Worm (Caenorhabditis elegans) whole organism, dauer: ENCODE data around the gene ttx-1.

ENCODE experiments used
- unc-62 ChIP-seq: sonication (generic microtip); optimal IDR thresholded peaks from 2 replicates; lab custom pipeline; 2017; ENCODE audit warnings: missing biosample characterization, missing genetic modification reagents, missing genetic modification characterization

ttx-1 gene

DNA sequence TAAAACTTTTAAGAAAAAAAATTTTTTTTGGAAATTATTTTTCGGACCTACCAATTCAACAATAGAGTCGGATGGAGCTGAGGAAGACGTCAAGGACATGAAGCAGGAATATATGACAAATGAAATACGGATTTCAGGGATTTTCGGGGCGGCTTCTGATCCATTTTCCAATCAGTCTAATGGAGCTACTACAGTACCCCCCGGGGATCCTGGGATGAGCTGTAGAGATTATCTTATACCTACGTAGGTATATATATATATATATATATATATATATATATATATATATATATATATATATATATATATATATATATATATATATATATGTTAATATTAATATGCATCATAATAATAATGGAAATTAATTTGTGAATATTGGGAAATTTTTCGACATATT, at the start of gene ttx-1:
ttx-1 (minus strand) TSS at position 101 of the 400 bp plus-strand sequence.
- TF ChIP-seq unc-62 = no peak

DNA sequence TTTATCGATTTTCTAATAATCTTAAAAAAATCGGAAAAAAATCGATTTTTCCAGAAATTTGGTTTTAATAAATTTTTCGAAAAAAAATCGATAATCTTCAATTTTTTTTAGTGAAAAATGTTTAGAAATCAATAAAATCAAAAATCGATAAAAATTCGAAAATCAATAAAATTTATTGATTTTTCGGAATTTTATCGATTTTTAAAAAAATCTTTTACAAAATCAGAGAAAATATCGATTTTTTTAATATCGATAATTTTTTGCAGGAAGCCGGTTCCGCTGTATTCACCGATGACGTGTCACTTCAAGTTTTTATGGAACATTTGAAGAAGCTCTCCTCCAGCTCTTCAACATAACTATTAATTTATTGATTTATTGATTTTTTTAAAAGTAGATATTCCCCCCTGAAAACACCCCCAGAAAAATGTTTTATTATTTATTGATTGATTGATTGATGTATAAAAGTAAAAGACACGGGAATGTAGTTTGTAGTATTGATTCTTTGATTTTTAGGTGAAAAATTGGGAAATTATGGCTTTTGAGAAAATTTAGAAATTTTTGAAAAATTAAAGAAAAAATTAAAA, 41.3 kb upstream of the ttx-1 start:
- no peak for TF ChIP-seq unc-62

DNA sequence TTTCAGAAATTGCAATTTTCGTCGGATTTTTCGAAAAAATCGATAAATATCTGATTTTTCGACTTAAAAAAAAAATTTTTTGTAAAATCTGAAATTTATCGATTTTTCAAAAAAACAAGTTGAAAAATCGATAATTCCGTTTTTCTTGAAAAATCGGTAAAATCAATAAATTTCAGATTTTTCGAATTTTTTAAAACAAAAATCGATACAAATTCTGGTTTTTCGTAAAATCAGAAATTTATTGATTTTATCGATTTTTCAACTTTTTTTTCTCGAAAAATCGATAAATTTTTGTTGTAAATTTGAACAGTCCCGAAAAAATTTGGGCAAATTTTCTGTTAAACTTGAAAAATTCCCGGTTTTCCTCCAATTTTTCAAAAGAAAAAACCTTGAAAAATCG, 40.4 kb upstream of the ttx-1 start:
- no peak for TF ChIP-seq unc-62

DNA sequence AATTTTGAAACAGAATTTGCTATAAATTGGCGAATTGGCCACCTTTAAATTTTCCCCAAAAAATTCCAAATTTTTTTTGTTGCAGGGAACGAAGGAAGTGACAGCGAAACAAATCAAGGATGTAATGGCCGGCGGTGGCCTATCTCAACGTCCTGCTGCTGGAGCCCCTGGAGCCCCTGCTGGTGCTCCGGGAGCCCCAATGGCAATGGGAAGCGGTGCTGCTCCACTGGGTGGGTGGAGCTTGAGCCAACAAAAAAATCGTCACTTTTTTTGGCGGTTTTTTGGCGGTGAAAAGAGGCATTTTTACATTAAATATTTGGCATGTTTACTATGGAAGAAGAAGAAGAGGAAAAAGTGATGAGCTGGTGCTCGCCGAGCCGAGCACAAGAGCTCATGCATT, 33.2 kb upstream of the ttx-1 start:
- TF ChIP-seq unc-62 = no peak

DNA sequence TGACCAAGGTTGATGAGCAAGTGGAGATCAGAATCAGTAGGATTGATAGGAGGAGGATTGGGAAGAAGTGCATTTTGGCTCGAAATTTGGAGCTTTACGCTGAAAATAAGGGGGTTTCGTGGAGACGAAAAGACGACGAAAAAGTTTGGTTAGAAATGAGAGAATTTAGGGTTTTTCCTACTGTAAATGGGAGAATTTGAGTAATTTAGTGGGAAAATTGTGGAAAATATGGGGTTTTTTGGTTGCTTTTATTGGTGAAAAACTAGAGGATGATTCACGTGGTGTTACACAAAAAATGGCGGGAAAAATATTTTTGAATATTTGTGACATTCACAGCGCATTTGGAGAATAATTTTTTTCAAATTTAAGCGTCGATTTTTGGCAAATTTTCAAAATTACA, 30.9 kb upstream of the ttx-1 start, which contains the start of gene nlp-69:
nlp-69 (minus strand) TSS at position 101 of the 400 bp plus-strand sequence.
- no peak for TF ChIP-seq unc-62

DNA sequence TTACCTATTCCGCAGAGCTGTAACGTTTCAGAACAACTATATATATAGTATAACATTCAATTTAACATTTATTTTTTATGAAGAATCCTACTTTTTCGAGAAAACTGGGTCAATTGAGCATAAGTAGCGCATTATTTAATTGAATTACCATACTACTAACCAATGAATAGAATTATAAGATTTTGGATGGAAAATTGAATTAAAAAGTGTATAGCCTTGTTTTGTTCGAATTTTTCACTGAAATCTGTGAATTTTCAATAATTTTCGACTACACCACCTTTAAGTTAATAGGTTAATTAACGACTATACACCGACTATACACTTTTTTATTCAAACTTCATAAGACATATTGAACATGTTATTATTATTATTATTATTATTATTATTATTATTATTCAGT, 30.0 kb upstream of the ttx-1 start:
- TF ChIP-seq unc-62 = no peak

DNA sequence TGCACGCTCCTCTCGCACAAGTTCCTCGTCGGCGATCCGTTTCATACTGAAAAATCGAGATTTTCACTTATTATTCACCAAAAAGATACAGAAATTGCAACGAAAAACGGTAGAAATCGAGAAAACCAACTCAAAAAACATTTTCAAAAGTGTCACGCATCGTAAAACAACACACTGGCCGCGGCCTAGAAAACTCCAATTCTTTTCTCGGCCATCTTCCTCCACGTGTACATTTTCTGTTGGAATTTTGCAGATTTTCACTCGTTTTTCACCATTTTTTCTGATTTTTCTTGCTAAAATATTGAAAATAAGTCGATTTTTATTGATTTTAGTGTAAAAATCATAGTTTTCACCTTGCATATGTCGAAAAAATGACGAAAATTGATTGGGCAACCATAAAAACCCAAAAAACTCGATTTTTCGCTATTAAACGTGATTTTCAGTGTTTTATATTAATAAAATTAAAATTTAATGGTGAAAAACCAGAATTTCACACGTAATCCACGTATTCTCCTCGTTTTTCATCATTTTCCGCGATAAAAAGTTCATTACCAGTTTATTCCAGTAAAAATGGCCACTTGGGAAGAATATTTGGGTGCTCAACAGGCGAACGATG, 26.8 kb upstream of the ttx-1 start, which contains the start of the genes dcs-1 and sec-23:
dcs-1 (minus strand) TSS at position 46 of the 616 bp plus-strand sequence.
sec-23 (plus strand) TSS at position 566 of the 616 bp plus-strand sequence.
- TF ChIP-seq unc-62 = no peak

DNA sequence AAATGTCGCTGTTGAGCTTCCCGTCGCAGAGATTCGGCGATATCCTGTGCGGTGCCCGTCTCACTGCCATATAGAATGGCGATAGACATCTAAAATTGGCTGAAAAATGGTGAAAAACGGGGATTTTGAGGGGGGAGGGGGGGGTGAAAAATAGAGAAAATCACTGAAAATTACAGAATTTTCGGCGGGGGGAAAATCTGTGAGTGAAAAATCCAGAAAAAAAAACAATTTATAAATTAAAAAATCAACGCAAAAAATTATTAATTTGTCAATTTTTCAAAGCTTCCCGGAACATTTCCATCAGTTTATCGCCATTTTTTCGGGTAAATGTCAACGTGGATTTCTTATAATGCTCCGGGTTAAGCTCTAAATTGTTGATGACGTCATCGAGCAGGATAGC, 23.7 kb upstream of the ttx-1 start, which contains the start of gene fre-1:
fre-1 (minus strand) TSS at position 101 of the 400 bp plus-strand sequence.
- TF ChIP-seq unc-62 = no peak

DNA sequence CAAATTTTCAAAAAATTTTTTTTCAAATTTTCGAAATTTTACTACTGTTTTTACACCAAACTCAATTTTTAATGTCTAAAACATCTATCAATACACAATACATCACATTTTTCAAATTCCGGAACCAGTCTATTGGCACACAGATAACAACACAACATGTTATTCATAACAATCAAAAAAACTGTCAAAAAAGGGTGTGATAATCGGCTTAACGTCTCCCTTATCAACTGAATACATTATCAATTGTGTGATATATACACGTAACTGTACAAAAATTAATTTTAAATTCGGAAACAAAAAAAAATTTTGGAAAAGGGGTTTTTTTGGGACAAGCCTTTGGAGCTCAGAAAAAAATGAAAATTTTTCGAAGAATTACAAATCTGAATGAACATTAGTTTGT, 10.4 kb upstream of the ttx-1 start:
- no peak for TF ChIP-seq unc-62

DNA sequence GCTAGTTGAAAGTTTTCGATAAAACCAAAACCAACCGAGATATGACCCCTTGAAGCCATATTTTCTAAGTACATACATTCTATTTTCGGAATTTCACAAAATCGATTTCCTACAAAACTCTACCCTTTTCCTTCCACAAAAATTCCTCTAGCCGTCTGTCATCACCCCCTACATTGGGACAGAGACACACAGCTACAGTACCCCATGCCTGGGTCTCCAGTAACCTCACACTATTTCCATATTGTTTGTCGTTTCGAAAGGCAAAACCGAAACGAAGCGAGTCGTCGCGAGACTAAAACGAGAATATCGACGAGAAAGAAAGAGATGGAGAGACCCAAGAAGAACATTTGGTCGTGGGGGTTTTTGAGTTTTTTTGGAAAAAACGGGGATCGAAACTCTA, 4.4 kb upstream of the ttx-1 start:
- TF ChIP-seq unc-62 = no peak

DNA sequence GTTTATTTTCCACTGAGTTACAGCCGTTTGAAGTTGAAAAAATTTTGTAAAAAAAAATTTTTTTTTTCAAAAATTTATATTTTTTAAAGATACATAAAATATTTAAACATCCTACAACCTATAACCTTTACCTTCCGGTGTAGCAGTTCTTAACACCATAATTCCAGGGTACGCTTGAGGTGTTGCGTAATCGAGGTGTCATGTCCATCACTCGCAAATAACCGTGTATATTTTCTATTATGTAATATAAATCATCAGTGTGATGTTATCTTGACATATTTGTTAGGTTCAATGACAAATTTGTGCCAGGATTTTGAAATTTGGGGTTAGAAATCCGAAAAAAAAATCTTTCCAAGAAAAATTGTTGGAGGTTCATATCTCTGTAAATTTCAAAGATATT, 3.1 kb upstream of the ttx-1 start:
- no peak for TF ChIP-seq unc-62

DNA sequence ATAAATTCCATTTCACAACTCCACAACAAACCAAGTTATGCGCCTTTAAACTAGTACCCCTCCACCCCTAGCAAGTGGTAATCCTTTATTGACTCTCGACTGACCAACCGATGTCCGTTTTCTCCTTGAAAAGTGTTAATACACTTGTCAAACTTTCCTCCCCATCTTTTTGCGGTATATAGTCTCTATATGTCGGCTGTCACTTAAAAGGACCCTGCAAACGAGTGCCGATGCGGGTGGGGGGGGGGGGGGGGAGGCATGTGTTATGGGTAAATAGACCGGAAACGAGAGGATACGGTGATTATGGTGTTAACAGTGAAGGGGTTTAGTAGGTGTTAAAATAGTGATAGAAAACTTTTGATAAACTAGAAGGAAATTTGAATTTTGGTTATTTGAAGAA, 1.1 kb upstream of the ttx-1 start:
- TF ChIP-seq unc-62 = no peak

DNA sequence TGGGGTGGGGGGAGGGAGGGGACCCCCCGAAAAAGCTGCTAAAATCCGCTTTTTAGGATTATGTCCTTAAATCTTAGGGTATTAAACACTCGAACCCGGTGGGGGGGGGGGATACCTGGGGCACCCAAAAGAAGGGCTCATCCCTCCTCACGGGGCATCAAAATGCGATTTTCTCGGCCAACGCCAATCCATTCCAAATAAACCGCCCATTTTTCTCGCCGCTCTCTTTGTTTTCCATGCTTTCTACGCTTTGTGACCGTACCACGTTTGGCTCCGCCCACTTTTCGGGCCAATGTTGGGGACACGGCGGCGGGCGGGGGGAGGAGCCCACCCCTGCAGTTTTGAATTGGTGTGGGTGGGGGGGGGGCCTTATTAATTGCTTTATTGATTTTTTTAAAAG, 2.5 kb downstream of the ttx-1 start:
- TF ChIP-seq unc-62 = no peak

DNA sequence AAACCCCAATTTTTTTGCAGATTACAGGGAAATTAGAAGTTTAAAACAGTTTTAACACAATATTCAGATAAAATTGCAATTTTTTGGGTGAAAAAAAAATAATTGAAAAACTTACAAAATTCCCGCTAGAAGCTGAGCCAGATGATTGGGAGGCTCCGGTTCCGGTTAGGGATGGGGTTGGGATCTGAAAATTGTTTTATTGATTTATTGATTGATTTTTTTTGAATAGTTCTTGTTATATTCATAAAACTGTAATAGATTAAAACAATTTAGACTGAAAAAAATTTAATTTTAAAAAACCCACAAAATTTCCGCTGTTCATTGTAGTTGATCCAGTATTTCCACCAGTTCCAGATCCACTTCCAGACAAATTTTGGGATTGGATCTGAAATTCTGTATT, 4.6 kb downstream of the ttx-1 start:
- no peak for TF ChIP-seq unc-62

DNA sequence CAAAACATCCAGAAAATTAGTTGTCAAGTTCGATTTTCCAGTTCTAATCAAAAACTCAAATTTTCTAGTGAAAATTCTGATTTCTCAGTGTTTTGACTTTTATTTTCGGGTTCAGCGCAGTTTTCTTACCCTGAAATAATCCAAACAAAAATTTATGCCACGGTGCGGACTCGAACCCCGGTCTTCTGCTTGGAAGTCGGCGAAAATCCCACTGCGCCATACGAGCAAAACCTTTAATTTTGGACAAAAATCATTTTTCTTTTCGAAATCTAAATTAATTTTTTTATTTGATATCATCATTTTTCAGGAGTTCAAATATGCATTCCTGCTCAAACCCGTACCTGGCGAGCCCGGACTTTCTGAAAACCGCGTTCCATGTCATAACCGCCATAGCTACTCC, 14.9 kb downstream of the ttx-1 start, which contains the start of gene srh-233:
srh-233 (plus strand) TSS at position 301 of the 400 bp plus-strand sequence.
- no peak for TF ChIP-seq unc-62

DNA sequence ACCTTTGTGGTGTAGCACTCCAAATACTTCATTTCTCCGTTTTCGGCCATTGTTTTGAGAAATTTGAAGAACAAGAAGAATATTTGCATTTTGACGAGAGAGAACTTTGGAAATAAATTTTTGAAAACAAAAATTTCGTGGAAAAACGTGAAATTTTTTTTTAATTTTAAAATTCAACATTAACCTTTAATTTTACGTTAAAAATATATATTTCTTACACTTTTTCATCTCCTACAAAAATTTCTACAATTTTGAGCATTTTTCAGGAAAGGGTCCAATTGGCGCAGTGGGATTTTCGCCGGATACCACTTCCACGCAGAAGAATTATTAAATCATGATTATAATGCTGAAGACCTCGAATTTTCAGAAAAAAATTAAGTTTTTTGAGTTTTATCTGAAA, 16.7 kb downstream of the ttx-1 start, which contains the start of gene spe-19:
spe-19 (minus strand) TSS at position 101 of the 400 bp plus-strand sequence.
- TF ChIP-seq unc-62 = no peak

DNA sequence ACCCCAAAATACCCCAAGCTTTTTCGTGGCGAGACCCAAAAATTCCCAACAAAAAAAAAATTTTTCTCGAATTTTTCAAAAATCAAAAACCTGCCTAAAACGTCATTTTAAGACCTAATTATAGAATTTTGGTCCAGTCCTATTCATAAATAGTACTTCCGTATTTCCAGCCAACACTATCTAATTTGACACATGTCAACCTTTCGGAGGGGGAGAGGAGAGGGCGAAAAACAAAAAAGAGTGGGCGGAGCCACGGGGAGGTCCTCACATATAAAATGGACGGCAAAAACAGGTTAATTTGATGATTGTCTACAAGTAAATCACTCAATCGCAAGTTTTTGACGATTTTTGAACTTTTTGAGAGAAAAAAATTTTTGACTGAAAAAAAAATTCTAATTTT, 26.7 kb downstream of the ttx-1 start, which contains the start of gene Y113G7A.16:
Y113G7A.16 (plus strand) TSS at position 301 of the 400 bp plus-strand sequence.
- no peak for TF ChIP-seq unc-62

DNA sequence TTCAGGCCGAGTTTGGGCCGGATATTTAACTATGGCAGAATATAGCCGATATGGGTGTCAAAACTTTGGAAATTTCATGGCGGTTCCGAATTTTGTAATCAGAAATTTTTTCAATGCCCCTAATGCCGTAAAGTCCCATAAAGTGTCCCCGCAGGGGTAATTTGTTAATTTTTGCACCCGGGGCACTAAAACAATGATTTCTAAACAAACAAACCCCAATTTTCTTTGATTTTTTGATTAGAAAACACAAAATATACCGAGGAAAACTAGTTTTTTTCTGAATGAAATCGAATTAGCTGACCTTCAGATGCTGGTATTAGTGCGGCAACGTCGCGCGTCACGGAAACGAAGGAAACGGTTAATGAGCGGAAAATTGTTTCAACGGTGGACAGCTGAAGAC, 29.1 kb downstream of the ttx-1 start:
- no peak for TF ChIP-seq unc-62
